Fruit fly (Drosophila melanogaster) whole organism, embryonic: ENCODE results near the gene RtcB.

Experiments
- Atf-2 ChIP-seq: fragments of 200-800 bp; sonication (Bioruptor generic); optimal IDR thresholded peaks from 2 replicates; lab custom pipeline; 2016; ENCODE audit warnings: missing biosample characterization, missing genetic modification characterization
- Awh ChIP-seq: fragments of 200-800 bp; sonication (Bioruptor generic); IDR thresholded peaks from 2 replicates; pipeline ENCODE4, ENCODE4 v1.3.6; 2022; ENCODE audit warnings: missing biosample characterization, missing genetic modification characterization
- Bgb ChIP-seq: fragments of 200-800 bp; sonication (Bioruptor generic); IDR thresholded peaks from 2 replicates; pipeline ENCODE4 v1.3.6; 2022; ENCODE audit warnings: missing biosample characterization, missing genetic modification characterization; ENCODE audit not compliant: partially characterized antibody
- CG10147 ChIP-seq: fragments of 200-800 bp; sonication (Bioruptor generic); optimal IDR thresholded peaks from 2 replicates; lab custom pipeline; 2019; ENCODE audit warnings: missing biosample characterization, mild to moderate bottlenecking, missing genetic modification characterization, moderate library complexity
- CG1024 ChIP-seq: fragments of 200-800 bp; sonication (Bioruptor generic); IDR thresholded peaks from 2 replicates; pipeline ENCODE4 v1.3.6; 2022; ENCODE audit warnings: missing biosample characterization, missing genetic modification characterization
- CG10959 ChIP-seq: fragments of 200-800 bp; sonication (Bioruptor generic); IDR thresholded peaks from 2 replicates; pipeline ENCODE4 v1.3.6; 2022; ENCODE audit warnings: missing biosample characterization, missing genetic modification characterization
- CG11695 ChIP-seq: fragments of 200-800 bp; sonication (Bioruptor generic); IDR thresholded peaks from 3 replicates; pipeline ENCODE4 v1.3.6; 2022; ENCODE audit warnings: missing biosample characterization, missing genetic modification characterization
- CG14710 ChIP-seq: fragments of 200-800 bp; sonication (Bioruptor generic); optimal IDR thresholded peaks from 3 replicates; lab custom pipeline; 2019; ENCODE audit warnings: missing biosample characterization, mild to moderate bottlenecking, missing genetic modification characterization, moderate library complexity
- CG17361 ChIP-seq: fragments of 200-800 bp; sonication (Bioruptor generic); IDR thresholded peaks from 3 replicates; pipeline ENCODE4 v1.3.6; 2022; ENCODE audit warnings: missing biosample characterization, missing genetic modification characterization
- CG30431 ChIP-seq: fragments of 200-800 bp; sonication (Bioruptor generic); optimal IDR thresholded peaks from 2 replicates; lab custom pipeline; 2017; ENCODE audit warnings: missing biosample characterization, missing genetic modification characterization
- CG31441 ChIP-seq: fragments of 200-800 bp; sonication (Bioruptor generic); IDR thresholded peaks from 2 replicates; pipeline ENCODE4 v1.3.6; 2022; ENCODE audit warnings: missing biosample characterization, missing genetic modification characterization
- CG3407 ChIP-seq: fragments of 200-800 bp; sonication (Bioruptor generic); optimal IDR thresholded peaks from 2 replicates; lab custom pipeline; 2018; ENCODE audit warnings: missing biosample characterization, mild to moderate bottlenecking, missing genetic modification characterization
- CG34224 ChIP-seq: fragments of 200-800 bp; sonication (Bioruptor generic); IDR thresholded peaks from 3 replicates; pipeline ENCODE4 v1.3.6; 2022; ENCODE audit warnings: missing biosample characterization, missing genetic modification characterization; ENCODE audit not compliant: partially characterized antibody
- CG3995 ChIP-seq: fragments of 200-800 bp; sonication (Bioruptor generic); optimal IDR thresholded peaks from 3 replicates; lab custom pipeline; 2016; ENCODE audit warnings: missing biosample characterization, missing genetic modification characterization
- CG4328 ChIP-seq: fragments of 200-800 bp; sonication (Bioruptor generic); optimal IDR thresholded peaks from 3 replicates; lab custom pipeline; 2017; ENCODE audit warnings: missing biosample characterization, missing genetic modification reagents, missing genetic modification characterization
- CG4820 ChIP-seq: fragments of 200-800 bp; sonication (Bioruptor generic); optimal IDR thresholded peaks from 3 replicates; lab custom pipeline; 2016; ENCODE audit warnings: missing biosample characterization, missing genetic modification characterization
- CG8388 ChIP-seq: fragments of 200-800 bp; sonication (Bioruptor generic); optimal IDR thresholded peaks from 2 replicates; lab custom pipeline; 2019; ENCODE audit warnings: missing biosample characterization, mild to moderate bottlenecking, missing genetic modification characterization, moderate library complexity
- CG9817 ChIP-seq: fragments of 200-800 bp; sonication (Bioruptor generic); optimal IDR thresholded peaks from 2 replicates; lab custom pipeline; 2018; ENCODE audit warnings: missing biosample characterization, mild to moderate bottlenecking, missing genetic modification characterization, moderate library complexity
- CrebB ChIP-seq: fragments of 200-800 bp; sonication (Bioruptor generic); optimal IDR thresholded peaks from 3 replicates; lab custom pipeline; 2018; ENCODE audit warnings: missing biosample characterization, mild to moderate bottlenecking, missing genetic modification characterization
- Dll ChIP-seq: fragments of 200-800 bp; sonication (Bioruptor generic); IDR thresholded peaks from 4 replicates; pipeline ENCODE4 v1.3.6; 2022; ENCODE audit warnings: missing biosample characterization, missing genetic modification characterization; ENCODE audit not compliant: partially characterized antibody
- Elba2 ChIP-seq: fragments of 200-800 bp; sonication (Bioruptor generic); optimal IDR thresholded peaks from 3 replicates; lab custom pipeline; 2016; ENCODE audit warnings: missing biosample characterization, missing genetic modification characterization
- HLH3B ChIP-seq: fragments of 200-800 bp; sonication (Bioruptor generic); IDR thresholded peaks from 2 replicates; pipeline ENCODE4 v1.3.6; 2022; ENCODE audit warnings: missing biosample characterization, missing genetic modification characterization
- HLH4C ChIP-seq: fragments of 200-800 bp; sonication (Bioruptor generic); IDR thresholded peaks from 3 replicates; pipeline ENCODE4 v1.3.6; 2022; ENCODE audit warnings: missing biosample characterization, missing genetic modification characterization; ENCODE audit not compliant: partially characterized antibody
- Hey ChIP-seq: fragments of 200-800 bp; sonication (Bioruptor generic); optimal IDR thresholded peaks from 3 replicates; lab custom pipeline; 2018; ENCODE audit warnings: missing biosample characterization, mild to moderate bottlenecking, missing genetic modification characterization
- Hsf ChIP-seq: fragments of 200-800 bp; sonication (Bioruptor generic); optimal IDR thresholded peaks from 3 replicates; lab custom pipeline; 2016; ENCODE audit warnings: missing biosample characterization, missing genetic modification characterization
- Jarid2 ChIP-seq: fragments of 200-800 bp; sonication (Bioruptor generic); optimal IDR thresholded peaks from 3 replicates; lab custom pipeline; 2017; ENCODE audit warnings: mild to moderate bottlenecking, missing biosample characterization, missing genetic modification reagents, missing genetic modification characterization
- Max ChIP-seq: fragments of 200-800 bp; sonication (Bioruptor generic); optimal IDR thresholded peaks from 2 replicates; lab custom pipeline; 2016; ENCODE audit warnings: missing biosample characterization, mild to moderate bottlenecking, missing genetic modification characterization
- Rfx ChIP-seq: fragments of 200-800 bp; sonication (Bioruptor generic); IDR thresholded peaks from 2 replicates; pipeline ENCODE4 v1.3.6; 2022; ENCODE audit warnings: missing biosample characterization, missing genetic modification characterization
- Xbp1 ChIP-seq: fragments of 200-800 bp; sonication (Bioruptor generic); optimal IDR thresholded peaks from 3 replicates; lab custom pipeline; 2016; ENCODE audit warnings: missing biosample characterization, mild to moderate bottlenecking, missing genetic modification characterization
- br ChIP-seq: fragments of >200 bp; optimal IDR thresholded peaks from 2 replicates; lab custom pipeline; 2017
- cato ChIP-seq: fragments of 200-800 bp; sonication (Bioruptor generic); optimal IDR thresholded peaks from 2 replicates; lab custom pipeline; 2016; ENCODE audit warnings: missing biosample characterization, missing genetic modification characterization, borderline replicate concordance
- caup ChIP-seq: fragments of 200-800 bp; sonication (Bioruptor generic); optimal IDR thresholded peaks from 3 replicates; lab custom pipeline; 2017; ENCODE audit warnings: missing biosample characterization, mild to moderate bottlenecking, missing genetic modification characterization, moderate library complexity; ENCODE audit not compliant: severe bottlenecking
- cg ChIP-seq: fragments of 200-800 bp; sonication (Bioruptor generic); optimal IDR thresholded peaks from 3 replicates; lab custom pipeline; 2019; ENCODE audit warnings: missing biosample characterization, mild to moderate bottlenecking, missing genetic modification characterization, moderate library complexity
- crp ChIP-seq, 2 experiments: fragments of 200-800 bp; sonication (Bioruptor generic); optimal IDR thresholded peaks; 2 replicates in 1 of 2; 3 replicates in 1 of 2; lab custom pipeline; 2017; ENCODE audit warnings: missing biosample characterization in 2 of 2, missing genetic modification characterization in 2 of 2, mild to moderate bottlenecking in 1 of 2, moderate library complexity in 1 of 2
- dmrt99B ChIP-seq: fragments of 200-800 bp; sonication (Bioruptor generic); optimal IDR thresholded peaks from 2 replicates; lab custom pipeline; 2018; ENCODE audit warnings: missing biosample characterization, mild to moderate bottlenecking, missing genetic modification characterization, moderate library complexity
- dpn ChIP-seq, 2 experiments: fragments of 200-800 bp; sonication (Bioruptor generic); optimal IDR thresholded peaks; 3 replicates each; lab custom pipeline; 2016; ENCODE audit warnings: missing biosample characterization in 2 of 2, missing genetic modification characterization in 2 of 2
- eve ChIP-seq, 2 experiments: fragments of >200 bp; optimal IDR thresholded peaks; 2 replicates each; lab custom pipeline; 2017; ENCODE audit warnings: missing biosample characterization in 2 of 2, missing genetic modification characterization in 2 of 2
- fd3F ChIP-seq: fragments of 200-800 bp; sonication (Bioruptor generic); optimal IDR thresholded peaks from 2 replicates; lab custom pipeline; 2018; ENCODE audit warnings: missing biosample characterization, mild to moderate bottlenecking, missing genetic modification characterization, moderate library complexity
- ham ChIP-seq: fragments of 200-800 bp; sonication (Bioruptor generic); IDR thresholded peaks from 2 replicates; pipeline ENCODE4 v1.3.6; 2022; ENCODE audit warnings: missing biosample characterization, missing genetic modification characterization
- inv ChIP-seq: fragments of 200-800 bp; sonication (Bioruptor generic); IDR thresholded peaks from 2 replicates; pipeline ENCODE4 v1.3.6; 2022; ENCODE audit warnings: missing biosample characterization, missing genetic modification characterization; ENCODE audit not compliant: partially characterized antibody
- kah ChIP-seq: fragments of 200-800 bp; sonication (Bioruptor generic); optimal IDR thresholded peaks from 2 replicates; lab custom pipeline; 2018; ENCODE audit warnings: missing biosample characterization, mild to moderate bottlenecking, missing genetic modification characterization
- ken ChIP-seq: fragments of 200-800 bp; sonication (Bioruptor generic); IDR thresholded peaks from 3 replicates; pipeline ENCODE4 v1.3.6; 2022; ENCODE audit warnings: missing biosample characterization, missing genetic modification characterization
- lov ChIP-seq, 2 experiments: fragments of 200-800 bp in 1 of 2; fragments of >200 bp in 1 of 2; sonication (Bioruptor generic) in 1 of 2; IDR thresholded peaks in 1 of 2; optimal IDR thresholded peaks in 1 of 2; 2 replicates in 1 of 2; 3 replicates in 1 of 2; pipeline versions ENCODE4 v1.3.6 to Lab custom; 2017 to 2022; ENCODE audit warnings: missing biosample characterization in 1 of 2, missing genetic modification characterization in 1 of 2
- odd ChIP-seq: fragments of 200-800 bp; sonication (Bioruptor generic); optimal IDR thresholded peaks from 2 replicates; lab custom pipeline; 2017; ENCODE audit warnings: missing biosample characterization, mild to moderate bottlenecking, missing genetic modification characterization
- sd ChIP-seq: fragments of 200-800 bp; sonication (Bioruptor generic); optimal IDR thresholded peaks from 3 replicates; lab custom pipeline; 2018; ENCODE audit warnings: missing biosample characterization, mild to moderate bottlenecking, missing genetic modification characterization, moderate library complexity
- tll ChIP-seq, 2 experiments: fragments of 200-800 bp in 1 of 2; fragments of >200 bp in 1 of 2; sonication (Bioruptor generic) in 1 of 2; optimal IDR thresholded peaks; 2 replicates each; lab custom pipeline; 2017 to 2019; ENCODE audit warnings: missing biosample characterization in 2 of 2, missing genetic modification characterization in 2 of 2, mild to moderate bottlenecking in 1 of 2, moderate library complexity in 1 of 2
- tup ChIP-seq: fragments of 200-800 bp; sonication (Bioruptor generic); optimal IDR thresholded peaks from 2 replicates; lab custom pipeline; 2016; ENCODE audit warnings: missing biosample characterization, mild to moderate bottlenecking, missing genetic modification characterization, moderate library complexity

Gene RtcB

dm6 chr2L:19452535-19453317, 22.3 kb downstream of the RtcB start (continued):
- no peak for TF ChIP-seq CG9817 (tag; lab: Kevin White, UChicago)
- TF ChIP-seq Atf-2, result no peak
- no peak; the same call in 3 of the 4 replicates for TF ChIP-seq Dll (GFP tag; lab: Robert Waterston, UW)
- TF ChIP-seq inv (GFP tag; lab: Robert Waterston, UW), result no peak
- TF ChIP-seq Hsf (GFP tag; lab: Kevin White, UChicago), result peak; percentile 34
- TF ChIP-seq tup (GFP tag; lab: Kevin White, UChicago), result no peak
- TF ChIP-seq crp (GFP tag; optimal IDR thresholded peaks at IDR 0.05; lab: Kevin White, UChicago), result no peak
- peak; percentile 49 for TF ChIP-seq Rfx
- no peak for TF ChIP-seq br (lab: Kevin White, UChicago)
- no peak for TF ChIP-seq Jarid2 (GFP tag; lab: Kevin White, UChicago)
- TF ChIP-seq CG10147 (GFP tag; lab: Kevin White, UChicago), result no peak
- TF ChIP-seq Max (GFP tag; lab: Kevin White, UChicago), result no peak
- TF ChIP-seq tll (GFP tag; optimal IDR thresholded peaks at IDR 0.05; lab: Kevin White, UChicago), result no peak
- no peak for TF ChIP-seq CG14710
- TF ChIP-seq cg, result peak; percentile 85
- no peak for TF ChIP-seq lov (optimal IDR thresholded peaks at IDR 0.05; lab: Kevin White, UChicago)
- no peak for TF ChIP-seq lov (GFP tag; IDR thresholded peaks at IDR 0.05; lab: Robert Waterston, UW)
- no peak for TF ChIP-seq CG3995 (GFP tag; lab: Kevin White, UChicago)
- no peak for TF ChIP-seq Hey (tag; lab: Kevin White, UChicago)
- TF ChIP-seq CG17361 (GFP tag; lab: Robert Waterston, UW), result no peak
- no peak for TF ChIP-seq ham
- TF ChIP-seq Xbp1 (GFP tag; lab: Kevin White, UChicago), result peak; percentile 5
- no peak for TF ChIP-seq Elba2
- no peak for TF ChIP-seq dmrt99B
- no peak for TF ChIP-seq CG4820 (GFP tag; lab: Kevin White, UChicago)
- no peak for TF ChIP-seq CG8388 (GFP tag; lab: Kevin White, UChicago)
- no peak for TF ChIP-seq CrebB
- no peak for TF ChIP-seq CG30431 (GFP tag; lab: Kevin White, UChicago)
- no peak for TF ChIP-seq Awh (GFP tag; lab: Robert Waterston, UW)
- TF ChIP-seq fd3F (GFP tag; lab: Kevin White, UChicago), result no peak
- no peak for TF ChIP-seq kah
- 0 out of 2 replicates have a peak, but pooled peaks have one; percentile 2 for TF ChIP-seq CG1024
- no peak for TF ChIP-seq CG4328
- no peak for TF ChIP-seq caup (GFP tag; lab: Kevin White, UChicago)
- TF ChIP-seq HLH4C (GFP tag; lab: Robert Waterston, UW), result no peak
- no peak for TF ChIP-seq HLH3B (GFP tag; lab: Robert Waterston, UW)
- no peak for TF ChIP-seq CG10959 (GFP tag; lab: Robert Waterston, UW)
- TF ChIP-seq CG31441 (GFP tag; lab: Robert Waterston, UW), result 0 out of 2 replicates have a peak, but pooled peaks have one; percentile 16
- peak; percentile 7 for TF ChIP-seq odd (GFP tag; lab: Kevin White, UChicago)
- TF ChIP-seq dpn (GFP tag; optimal IDR thresholded peaks at IDR 0.05; lab: Kevin White, UChicago), result peak; percentile 17 to 38
- no peak for TF ChIP-seq CG11695 (GFP tag; lab: Robert Waterston, UW)
- TF ChIP-seq Bgb (GFP tag; lab: Robert Waterston, UW), result peak; percentile 7; the same call in 1 of the 2 replicates
- TF ChIP-seq eve (GFP tag; optimal IDR thresholded peaks at IDR 0.05; lab: Kevin White, UChicago), result no peak
- no peak for TF ChIP-seq CG3407 (GFP tag; lab: Kevin White, UChicago)
- TF ChIP-seq ken (GFP tag; lab: Robert Waterston, UW), result 0 out of 3 replicates have a peak, but pooled peaks have one; percentile 52
- TF ChIP-seq cato, result no peak
- peak; percentile 30 for TF ChIP-seq sd (tag; lab: Kevin White, UChicago)
- TF ChIP-seq CG34224 (GFP tag; lab: Robert Waterston, UW), result peak; percentile 21; the same call in 2 of the 3 replicates
